Fruit fly (Drosophila melanogaster) whole organism, embryonic: ENCODE results near the gene Atox1.
A peak's percentile ranks its signal among the peaks of the same experiment; 100 is the strongest.

Experiments used
- Atf6 ChIP-seq: fragments of 200-800 bp; sonication (Bioruptor generic); IDR thresholded peaks from 2 replicates; pipeline ENCODE4 v1.3.6; 2022; ENCODE audit warnings: missing biosample characterization, missing genetic modification characterization
- C15 ChIP-seq: fragments of 200-800 bp; sonication (Bioruptor generic); IDR thresholded peaks from 3 replicates; pipeline ENCODE4 v1.3.6; 2022; ENCODE audit warnings: missing biosample characterization, missing genetic modification characterization
- CG10274 ChIP-seq: fragments of 200-800 bp; sonication (Bioruptor generic); optimal IDR thresholded peaks from 3 replicates; lab custom pipeline; 2017; ENCODE audit warnings: missing biosample characterization, mild to moderate bottlenecking, missing genetic modification characterization
- CG10431 ChIP-seq: fragments of 200-800 bp; sonication (Bioruptor generic); optimal IDR thresholded peaks from 3 replicates; lab custom pipeline; 2018; ENCODE audit warnings: missing biosample characterization, mild to moderate bottlenecking, missing genetic modification characterization
- CG10462 ChIP-seq: fragments of 200-800 bp; sonication (Bioruptor generic); optimal IDR thresholded peaks from 2 replicates; lab custom pipeline; 2016; ENCODE audit warnings: missing biosample characterization, missing genetic modification characterization
- CG10979 ChIP-seq: fragments of 200-800 bp; sonication (Bioruptor generic); optimal IDR thresholded peaks from 2 replicates; lab custom pipeline; 2018; ENCODE audit warnings: missing biosample characterization, mild to moderate bottlenecking, missing genetic modification characterization, moderate library complexity
- CG11456 ChIP-seq: fragments of 200-800 bp; sonication (Bioruptor generic); IDR thresholded peaks from 3 replicates; pipeline ENCODE4 v1.3.6; 2022; ENCODE audit warnings: missing biosample characterization, missing genetic modification characterization
- CG12155 ChIP-seq: fragments of 200-800 bp; sonication (Bioruptor generic); optimal IDR thresholded peaks from 3 replicates; lab custom pipeline; 2016; ENCODE audit warnings: missing biosample characterization, missing genetic modification characterization
- CG1233 ChIP-seq: fragments of 200-800 bp; sonication (Bioruptor generic); optimal IDR thresholded peaks from 4 replicates; lab custom pipeline; 2018; ENCODE audit warnings: missing biosample characterization, mild to moderate bottlenecking, missing genetic modification characterization
- CG12391 ChIP-seq: fragments of 200-800 bp; sonication (Bioruptor generic); optimal IDR thresholded peaks from 3 replicates; lab custom pipeline; 2018; ENCODE audit warnings: missing biosample characterization, mild to moderate bottlenecking, missing genetic modification characterization, moderate library complexity
- CG13296 ChIP-seq: fragments of 200-800 bp; sonication (Bioruptor generic); optimal IDR thresholded peaks from 3 replicates; lab custom pipeline; 2018; ENCODE audit warnings: missing biosample characterization, mild to moderate bottlenecking, missing genetic modification characterization
- CG14050 ChIP-seq: fragments of 200-800 bp; sonication (Bioruptor generic); IDR thresholded peaks from 3 replicates; pipeline ENCODE4 v1.3.6; 2022; ENCODE audit warnings: missing biosample characterization, missing genetic modification characterization
- CG16863 ChIP-seq: fragments of 200-800 bp; sonication (Bioruptor generic); optimal IDR thresholded peaks from 3 replicates; lab custom pipeline; 2016; ENCODE audit warnings: missing biosample characterization, missing genetic modification characterization
- CG17612 ChIP-seq: fragments of 200-800 bp; sonication (Bioruptor generic); IDR thresholded peaks from 2 replicates; pipeline ENCODE4 v1.3.6; 2022; ENCODE audit warnings: missing biosample characterization, missing genetic modification characterization
- CG2116 ChIP-seq: fragments of 200-800 bp; sonication (Bioruptor generic); optimal IDR thresholded peaks from 3 replicates; lab custom pipeline; 2018; ENCODE audit warnings: missing biosample characterization, mild to moderate bottlenecking, missing genetic modification characterization
- CG2678 ChIP-seq: fragments of 200-800 bp; sonication (Bioruptor generic); optimal IDR thresholded peaks from 3 replicates; lab custom pipeline; 2019; ENCODE audit warnings: missing biosample characterization, mild to moderate bottlenecking, missing genetic modification characterization, moderate library complexity
- CG30431 ChIP-seq: fragments of 200-800 bp; sonication (Bioruptor generic); optimal IDR thresholded peaks from 2 replicates; lab custom pipeline; 2017; ENCODE audit warnings: missing biosample characterization, missing genetic modification characterization
- CG3065 ChIP-seq: fragments of 200-800 bp; sonication (Bioruptor generic); optimal IDR thresholded peaks from 2 replicates; lab custom pipeline; 2016; ENCODE audit warnings: missing biosample characterization, missing genetic modification characterization
- CG33557 ChIP-seq: fragments of 200-800 bp; sonication (Bioruptor generic); optimal IDR thresholded peaks from 2 replicates; lab custom pipeline; 2019; ENCODE audit warnings: missing biosample characterization, mild to moderate bottlenecking, missing genetic modification characterization, moderate library complexity
- CG34224 ChIP-seq: fragments of 200-800 bp; sonication (Bioruptor generic); IDR thresholded peaks from 3 replicates; pipeline ENCODE4 v1.3.6; 2022; ENCODE audit warnings: missing biosample characterization, missing genetic modification characterization; ENCODE audit not compliant: partially characterized antibody
- CG34376 ChIP-seq: fragments of 200-800 bp; sonication (Bioruptor generic); optimal IDR thresholded peaks from 2 replicates; lab custom pipeline; 2018; ENCODE audit warnings: missing biosample characterization, mild to moderate bottlenecking, missing genetic modification characterization
- CG3995 ChIP-seq: fragments of 200-800 bp; sonication (Bioruptor generic); optimal IDR thresholded peaks from 3 replicates; lab custom pipeline; 2016; ENCODE audit warnings: missing biosample characterization, missing genetic modification characterization
- CG43689 ChIP-seq: fragments of 200-800 bp; sonication (Bioruptor generic); IDR thresholded peaks from 2 replicates; pipeline ENCODE4 v1.3.6; 2022; ENCODE audit warnings: missing biosample characterization, missing genetic modification characterization
- CG5180 ChIP-seq: fragments of 200-800 bp; sonication (Bioruptor generic); optimal IDR thresholded peaks from 3 replicates; lab custom pipeline; 2017; ENCODE audit warnings: missing biosample characterization, missing genetic modification characterization, mild to moderate bottlenecking, moderate library complexity, missing genetic modification reagents
- CG6683 ChIP-seq: fragments of 200-800 bp; sonication (Bioruptor generic); optimal IDR thresholded peaks from 2 replicates; lab custom pipeline; 2017; ENCODE audit warnings: missing biosample characterization, mild to moderate bottlenecking, missing genetic modification characterization, missing genetic modification reagents
- CG7745 ChIP-seq: fragments of 200-800 bp; sonication (Bioruptor generic); optimal IDR thresholded peaks from 2 replicates; lab custom pipeline; 2018; ENCODE audit warnings: missing biosample characterization, mild to moderate bottlenecking, missing genetic modification characterization, moderate library complexity
- CG7928 ChIP-seq: fragments of 200-800 bp; sonication (Bioruptor generic); optimal IDR thresholded peaks from 2 replicates; lab custom pipeline; 2017; ENCODE audit warnings: missing biosample characterization, mild to moderate bottlenecking, missing genetic modification characterization
- CoRest ChIP-seq: fragments of 200-800 bp; sonication (Bioruptor generic); optimal IDR thresholded peaks from 3 replicates; lab custom pipeline; 2018; ENCODE audit warnings: missing biosample characterization, mild to moderate bottlenecking, missing genetic modification characterization, moderate library complexity
- Dad ChIP-seq: fragments of 200-800 bp; sonication (Bioruptor generic); optimal IDR thresholded peaks from 3 replicates; lab custom pipeline; 2016; ENCODE audit warnings: missing biosample characterization, missing genetic modification characterization
- HLH3B ChIP-seq: fragments of 200-800 bp; sonication (Bioruptor generic); IDR thresholded peaks from 2 replicates; pipeline ENCODE4 v1.3.6; 2022; ENCODE audit warnings: missing biosample characterization, missing genetic modification characterization
- Kr ChIP-seq: fragments of 200-800 bp; sonication (Bioruptor generic); optimal IDR thresholded peaks from 2 replicates; lab custom pipeline; 2017; ENCODE audit warnings: missing biosample characterization, mild to moderate bottlenecking, missing genetic modification characterization
- Nf-YA ChIP-seq: fragments of 200-800 bp; sonication (Bioruptor generic); IDR thresholded peaks from 2 replicates; pipeline ENCODE4 v1.3.6; 2022; ENCODE audit warnings: missing biosample characterization, missing genetic modification characterization
- NfI ChIP-seq: fragments of 200-800 bp; sonication (Bioruptor generic); optimal IDR thresholded peaks from 3 replicates; lab custom pipeline; 2018; ENCODE audit warnings: missing biosample characterization, mild to moderate bottlenecking, missing genetic modification characterization, moderate library complexity
- Opbp ChIP-seq: fragments of 200-800 bp; sonication (Bioruptor generic); IDR thresholded peaks from 3 replicates; pipeline ENCODE4 v1.3.6; 2022; ENCODE audit warnings: missing biosample characterization, missing genetic modification characterization; ENCODE audit not compliant: partially characterized antibody
- Rx ChIP-seq: fragments of 200-800 bp; sonication (Bioruptor generic); IDR thresholded peaks from 2 replicates; pipeline ENCODE4 v1.3.6; 2022; ENCODE audit warnings: missing biosample characterization, missing genetic modification characterization
- Six4 ChIP-seq: fragments of 200-800 bp; sonication (Bioruptor generic); optimal IDR thresholded peaks from 2 replicates; lab custom pipeline; 2016; ENCODE audit warnings: missing biosample characterization, missing genetic modification characterization
- Trl ChIP-seq, 3 experiments: fragments of >200 bp in 2 of 3; fragments of 200-800 bp in 1 of 3; sonication (Bioruptor generic) in 1 of 3; optimal IDR thresholded peaks; 2 replicates in 1 of 3; 3 replicates in 2 of 3; lab custom pipeline; 2016 to 2017; ENCODE audit warnings: missing biosample characterization in 1 of 3, missing genetic modification characterization in 1 of 3
- chm ChIP-seq: fragments of 200-800 bp; sonication (Bioruptor generic); IDR thresholded peaks from 2 replicates; pipeline ENCODE4 v1.3.6; 2022; ENCODE audit warnings: missing biosample characterization, missing genetic modification characterization
- crol ChIP-seq: fragments of 200-800 bp; sonication (Bioruptor generic); IDR thresholded peaks from 2 replicates; pipeline ENCODE4 v1.3.6; 2022; ENCODE audit warnings: missing biosample characterization, missing genetic modification characterization
- insv ChIP-seq, 2 experiments: fragments of 200-800 bp; sonication (Bioruptor generic); optimal IDR thresholded peaks; 3 replicates each; lab custom pipeline; 2016 to 2018; ENCODE audit warnings: missing biosample characterization in 2 of 2, missing genetic modification characterization in 2 of 2
- kni ChIP-seq: fragments of 200-800 bp; sonication (Bioruptor generic); optimal IDR thresholded peaks from 3 replicates; lab custom pipeline; 2017; ENCODE audit warnings: mild to moderate bottlenecking, missing biosample characterization, missing genetic modification reagents, missing genetic modification characterization
- lmd ChIP-seq: fragments of 200-800 bp; sonication (Bioruptor generic); IDR thresholded peaks from 2 replicates; pipeline ENCODE4 v1.3.6; 2022; ENCODE audit warnings: missing biosample characterization, missing genetic modification characterization
- luna ChIP-seq: fragments of 200-800 bp; sonication (Bioruptor generic); optimal IDR thresholded peaks from 2 replicates; lab custom pipeline; 2016; ENCODE audit warnings: missing biosample characterization, missing genetic modification characterization
- pzg ChIP-seq: fragments of 200-800 bp; sonication (Bioruptor generic); optimal IDR thresholded peaks from 3 replicates; lab custom pipeline; 2018; ENCODE audit warnings: missing biosample characterization, mild to moderate bottlenecking, missing genetic modification characterization, moderate library complexity
- ranshi ChIP-seq: fragments of 200-800 bp; sonication (Bioruptor generic); IDR thresholded peaks from 2 replicates; pipeline ENCODE4 v1.3.6; 2022; ENCODE audit warnings: missing biosample characterization, missing genetic modification characterization
- repo ChIP-seq: fragments of 200-800 bp; sonication (Bioruptor generic); optimal IDR thresholded peaks from 2 replicates; lab custom pipeline; 2016; ENCODE audit warnings: missing biosample characterization, missing genetic modification characterization
- rib ChIP-seq: fragments of 200-800 bp; sonication (Bioruptor generic); IDR thresholded peaks from 2 replicates; pipeline ENCODE4 v1.3.6; 2022; ENCODE audit warnings: missing biosample characterization, missing genetic modification characterization
- sna ChIP-seq: fragments of 200-800 bp; sonication (Bioruptor generic); IDR thresholded peaks from 2 replicates; pipeline ENCODE4 v1.3.6; 2022; ENCODE audit warnings: missing biosample characterization, missing genetic modification characterization; ENCODE audit not compliant: partially characterized antibody
- sr ChIP-seq: fragments of 200-800 bp; sonication (Bioruptor generic); IDR thresholded peaks from 3 replicates; pipeline ENCODE4 v1.3.6; 2022; ENCODE audit warnings: missing biosample characterization, missing genetic modification characterization
- stc ChIP-seq: fragments of 200-800 bp; sonication (Bioruptor generic); IDR thresholded peaks from 2 replicates; pipeline ENCODE4 v1.3.6; 2022; ENCODE audit warnings: missing biosample characterization, missing genetic modification characterization
- twi ChIP-seq: fragments of 200-800 bp; optimal IDR thresholded peaks from 2 replicates; lab custom pipeline; 2019; ENCODE audit warnings: missing biosample characterization, mild to moderate bottlenecking, missing genetic modification characterization, moderate library complexity

Gene Atox1

dm6 chr3L:21634152-21634689, 6.6 kb upstream of the Atox1 start, which contains the start of gene MED1 (continued):
- TF ChIP-seq CoRest: peak; percentile 31
- TF ChIP-seq Nf-YA (GFP tag; lab: Robert Waterston, UW): no peak
- no peak for TF ChIP-seq CG10462 (GFP tag; lab: Kevin White, UChicago)
- no peak for TF ChIP-seq crol (GFP tag; lab: Robert Waterston, UW)
- TF ChIP-seq CG34376: no peak
- no peak for TF ChIP-seq CG7745 (tag; lab: Kevin White, UChicago)
- TF ChIP-seq CG12155 (GFP tag; lab: Kevin White, UChicago): no peak
- TF ChIP-seq Atf6: no peak
- no peak for TF ChIP-seq CG2116 (GFP tag; lab: Kevin White, UChicago)
- no peak for TF ChIP-seq CG17612 (GFP tag; lab: Robert Waterston, UW)
- TF ChIP-seq Trl (optimal IDR thresholded peaks at IDR 0.05; lab: Kevin White, UChicago): no peak
- no peak for TF ChIP-seq Trl (GFP tag; optimal IDR thresholded peaks at IDR 0.05; lab: Kevin White, UChicago)
- no peak for TF ChIP-seq chm (GFP tag; lab: Robert Waterston, UW)
- TF ChIP-seq CG12391 (tag; lab: Kevin White, UChicago): no peak
- no peak for TF ChIP-seq Dad (GFP tag; lab: Kevin White, UChicago)
- TF ChIP-seq CG14050: no peak
- no peak for TF ChIP-seq CG34224
- TF ChIP-seq CG7928 (GFP tag; lab: Kevin White, UChicago): no peak
- no peak for TF ChIP-seq twi (tag; lab: Kevin White, UChicago)
- TF ChIP-seq CG6683 (GFP tag; lab: Kevin White, UChicago): no peak
- TF ChIP-seq kni (GFP tag; lab: Kevin White, UChicago): no peak
- no peak for TF ChIP-seq HLH3B (GFP tag; lab: Robert Waterston, UW)
- TF ChIP-seq CG16863 (GFP tag; lab: Kevin White, UChicago): no peak
- no peak for TF ChIP-seq CG10274 (GFP tag; lab: Kevin White, UChicago)
- TF ChIP-seq ranshi (GFP tag; lab: Robert Waterston, UW): no peak
- TF ChIP-seq Six4: no peak
- TF ChIP-seq CG3995 (GFP tag; lab: Kevin White, UChicago): peak; percentile 21
- TF ChIP-seq CG2678 (tag; lab: Kevin White, UChicago): no peak
- no peak for TF ChIP-seq CG43689 (GFP tag; lab: Robert Waterston, UW)
- TF ChIP-seq C15: no peak
- TF ChIP-seq CG11456 (GFP tag; lab: Robert Waterston, UW): no peak
- no peak for TF ChIP-seq sna (GFP tag; lab: Robert Waterston, UW)
- no peak for TF ChIP-seq NfI (GFP tag; lab: Kevin White, UChicago)
- TF ChIP-seq sr: no peak
- TF ChIP-seq luna: no peak
- TF ChIP-seq repo: no peak
- TF ChIP-seq CG5180 (GFP tag; lab: Kevin White, UChicago): no peak
- TF ChIP-seq stc (GFP tag; lab: Robert Waterston, UW): no peak
- TF ChIP-seq CG10431 (GFP tag; lab: Kevin White, UChicago): no peak
- TF ChIP-seq CG13296 (GFP tag; lab: Kevin White, UChicago): no peak
- no peak for TF ChIP-seq CG30431 (GFP tag; lab: Kevin White, UChicago)
- no peak for TF ChIP-seq insv (GFP tag; optimal IDR thresholded peaks at IDR 0.05; lab: Kevin White, UChicago)
- 0 out of 3 replicates have a peak, but pooled peaks have one; percentile 14 for TF ChIP-seq Opbp (GFP tag; lab: Robert Waterston, UW)
- no peak for TF ChIP-seq CG1233 (GFP tag; lab: Kevin White, UChicago)
- TF ChIP-seq lmd (GFP tag; lab: Robert Waterston, UW): no peak
- no peak for TF ChIP-seq Kr
- no peak for TF ChIP-seq CG3065 (GFP tag; lab: Kevin White, UChicago)
- no peak for TF ChIP-seq rib (GFP tag; lab: Robert Waterston, UW)
- TF ChIP-seq CG10979 (tag; lab: Kevin White, UChicago): peak; percentile 0
- no peak for TF ChIP-seq Rx
- TF ChIP-seq pzg (GFP tag; lab: Kevin White, UChicago): peak; percentile 71
- TF ChIP-seq CG33557 (GFP tag; lab: Kevin White, UChicago): no peak
